Fruit fly (Drosophila melanogaster) whole organism, prepupa: ENCODE data around the gene CG10638.
A peak's percentile ranks its signal among the peaks of the same experiment; 100 is the strongest.

Experiments
- CG6276 ChIP-seq: fragments of 200-800 bp; sonication (Bioruptor generic); optimal IDR thresholded peaks from 2 replicates; lab custom pipeline; 2017; ENCODE audit warnings: missing biosample characterization, mild to moderate bottlenecking, missing genetic modification characterization
- esn ChIP-seq: fragments of 200-800 bp; sonication (Bioruptor generic); optimal IDR thresholded peaks from 2 replicates; lab custom pipeline; 2016; ENCODE audit warnings: missing biosample characterization, mild to moderate bottlenecking, missing genetic modification characterization, moderate library complexity

DNA sequence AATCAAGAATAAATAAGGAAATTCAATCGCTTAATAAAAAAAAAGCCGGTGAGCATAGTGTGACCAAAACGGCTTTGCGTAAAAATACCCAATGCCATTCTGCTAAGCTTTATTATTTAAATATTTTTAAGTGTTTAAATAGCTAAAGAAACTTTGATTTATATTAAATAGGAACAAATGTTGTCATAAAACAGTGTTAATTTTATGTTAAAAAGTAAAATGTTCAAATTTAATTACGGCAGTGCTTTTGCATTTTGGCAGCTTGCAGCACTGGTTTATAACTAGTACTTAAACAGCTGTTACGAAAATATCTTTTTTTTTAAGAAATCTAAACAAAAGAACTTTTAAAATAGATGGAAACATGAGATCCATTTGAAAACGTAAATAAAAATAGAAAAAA is at the start of gene CG10638, which contains the start of gene CG10681:
- TF ChIP-seq esn (GFP tag; lab: Kevin White, UChicago) (peak; percentile 74), CG6276 (GFP tag; lab: Kevin White, UChicago) (no peak)
